Worm (Caenorhabditis elegans) whole organism, L1 larva: Measurements from ENCODE around the gene rec-8.

Experiments used
- C04F5.9 ChIP-seq: sonication (generic microtip); optimal IDR thresholded peaks from 2 replicates; lab custom pipeline; 2016; ENCODE audit warnings: missing genetic modification characterization, missing compliant biosample characterization
- C34B4.2 ChIP-seq: sonication (generic microtip); optimal IDR thresholded peaks from 2 replicates; lab custom pipeline; 2017; ENCODE audit warnings: mild to moderate bottlenecking, missing genetic modification characterization, missing compliant biosample characterization
- Y116A8C.19 ChIP-seq: sonication (generic microtip); optimal IDR thresholded peaks from 2 replicates; lab custom pipeline; 2016; ENCODE audit warnings: missing compliant biosample characterization, missing genetic modification characterization, borderline replicate concordance
- aha-1 ChIP-seq: fragments of 150-350 bp; optimal IDR thresholded peaks from 2 replicates; lab custom pipeline; 2014; ENCODE audit warnings: missing biosample characterization, missing genetic modification characterization
- aly-2 ChIP-seq: fragments of 150-350 bp; optimal IDR thresholded peaks from 2 replicates; lab custom pipeline; 2014; ENCODE audit warnings: missing biosample characterization, missing genetic modification characterization
- ama-1 ChIP-seq: fragments of 150-350 bp; optimal IDR thresholded peaks from 2 replicates; lab custom pipeline; 2014
- blmp-1 ChIP-seq: fragments of 150-350 bp; optimal IDR thresholded peaks from 2 replicates; lab custom pipeline; 2014; ENCODE audit warnings: missing biosample characterization, missing genetic modification characterization
- ceh-63 ChIP-seq: fragments of 200-800 bp; sonication (Bioruptor generic); optimal IDR thresholded peaks from 2 replicates; lab custom pipeline; 2018; ENCODE audit warnings: mild to moderate bottlenecking, missing genetic modification characterization, missing compliant biosample characterization
- ceh-82 ChIP-seq, 3 experiments: fragments of 150-350 bp in 1 of 3; sonication (generic microtip) in 2 of 3; optimal IDR thresholded peaks; 2 replicates each; lab custom pipeline; 2014 to 2017; ENCODE audit warnings: missing biosample characterization in 3 of 3, missing genetic modification characterization in 3 of 3
- ceh-88 ChIP-seq: fragments of 200-800 bp; sonication (Bioruptor generic); IDR thresholded peaks from 2 replicates; pipeline ENCODE4 v1.3.6; 2022; ENCODE audit warnings: missing genetic modification characterization, missing compliant biosample characterization
- dpl-1 ChIP-seq, 3 experiments: fragments of 150-350 bp in 2 of 3; sonication (generic microtip) in 1 of 3; optimal IDR thresholded peaks; 2 replicates each; lab custom pipeline; 2014 to 2017; ENCODE audit warnings: missing biosample characterization in 3 of 3, missing genetic modification characterization in 3 of 3, missing genetic modification reagents in 3 of 3
- dsc-1 ChIP-seq: sonication (generic microtip); optimal IDR thresholded peaks from 2 replicates; lab custom pipeline; 2016; ENCODE audit warnings: mild to moderate bottlenecking, missing genetic modification characterization, missing compliant biosample characterization
- egl-13 ChIP-seq: sonication (generic microtip); optimal IDR thresholded peaks from 2 replicates; lab custom pipeline; 2016; ENCODE audit warnings: missing genotype, missing genetic modification reagents, missing genetic modification characterization, missing compliant biosample characterization
- egl-27 ChIP-seq, 2 experiments: fragments of 150-350 bp in 1 of 2; sonication (generic microtip); optimal IDR thresholded peaks; 3 replicates each; lab custom pipeline; 2017 to 2018; ENCODE audit warnings: missing biosample characterization in 2 of 2, missing genetic modification characterization in 2 of 2, missing genetic modification reagents in 2 of 2
- elt-3 ChIP-seq, 6 experiments: fragments of 150-350 bp in 1 of 6; sonication (generic microtip); optimal IDR thresholded peaks; 2 replicates each; lab custom pipeline; 2017 to 2018; ENCODE audit warnings: missing biosample characterization in 6 of 6, missing genetic modification characterization in 6 of 6, inconsistent platforms in 1 of 6
- fkh-4 ChIP-seq: sonication (generic microtip); optimal IDR thresholded peaks from 2 replicates; lab custom pipeline; 2016; ENCODE audit warnings: missing compliant biosample characterization, missing genetic modification characterization, borderline replicate concordance
- fkh-8 ChIP-seq: sonication (generic microtip); optimal IDR thresholded peaks from 2 replicates; lab custom pipeline; 2016; ENCODE audit warnings: mild to moderate bottlenecking, missing genetic modification characterization, missing compliant biosample characterization
- fos-1 ChIP-seq: fragments of 150-350 bp; optimal IDR thresholded peaks from 2 replicates; lab custom pipeline; 2014; ENCODE audit warnings: missing biosample characterization, missing genetic modification characterization
- grh-1 ChIP-seq: fragments of 200-800 bp; sonication (Bioruptor generic); IDR thresholded peaks from 2 replicates; pipeline ENCODE4 v1.3.6; 2022; ENCODE audit warnings: missing genetic modification reagents, missing genetic modification characterization, missing compliant biosample characterization
- isw-1 ChIP-seq: fragments of 200-800 bp; sonication (Bioruptor generic); IDR thresholded peaks from 2 replicates; pipeline ENCODE4 v1.3.6; 2022; ENCODE audit warnings: missing genetic modification characterization, missing compliant biosample characterization
- jun-1 ChIP-seq: fragments of 150-350 bp; optimal IDR thresholded peaks from 2 replicates; lab custom pipeline; 2014; ENCODE audit warnings: missing biosample characterization, missing genetic modification reagents, missing genetic modification characterization
- lin-13 ChIP-seq: fragments of 150-350 bp; optimal IDR thresholded peaks from 2 replicates; lab custom pipeline; 2014; ENCODE audit warnings: missing biosample characterization, missing genetic modification reagents, missing genetic modification characterization
- lin-14 ChIP-seq: fragments of 200-800 bp; sonication (Bioruptor generic); optimal IDR thresholded peaks from 2 replicates; lab custom pipeline; 2018; ENCODE audit warnings: mild to moderate bottlenecking, missing genetic modification characterization, moderate library complexity, missing compliant biosample characterization
- lin-15B ChIP-seq: fragments of 150-350 bp; sonication (generic microtip); optimal IDR thresholded peaks from 3 replicates; lab custom pipeline; 2014; ENCODE audit warnings: missing biosample characterization, missing genetic modification characterization
- lin-35 ChIP-seq, 2 experiments: fragments of 150-350 bp; optimal IDR thresholded peaks; 2 replicates each; lab custom pipeline; 2014; ENCODE audit warnings: missing biosample characterization in 2 of 2, missing genetic modification characterization in 2 of 2, missing genetic modification reagents in 2 of 2
- lin-39 ChIP-seq: fragments of 150-350 bp; optimal IDR thresholded peaks from 2 replicates; lab custom pipeline; 2014; ENCODE audit warnings: missing biosample characterization, missing genetic modification reagents, missing genetic modification characterization
- mab-9 ChIP-seq: fragments of 200-800 bp; sonication (Bioruptor generic); IDR thresholded peaks from 2 replicates; pipeline ENCODE4 v1.3.6; 2022; ENCODE audit warnings: missing genetic modification reagents, missing genetic modification characterization, missing compliant biosample characterization
- mdl-1 ChIP-seq, 2 experiments: fragments of 150-350 bp; optimal IDR thresholded peaks; 2 replicates each; lab custom pipeline; 2014 to 2017; ENCODE audit warnings: missing biosample characterization in 2 of 2, missing genetic modification characterization in 2 of 2, inconsistent platforms in 1 of 2
- nhr-11 ChIP-seq: fragments of 150-350 bp; optimal IDR thresholded peaks from 2 replicates; lab custom pipeline; 2014; ENCODE audit warnings: missing biosample characterization, missing genetic modification characterization
- nhr-28 ChIP-seq: fragments of 150-350 bp; optimal IDR thresholded peaks from 2 replicates; lab custom pipeline; 2014; ENCODE audit warnings: missing biosample characterization, missing genetic modification characterization
- nhr-85 ChIP-seq: sonication (generic microtip); peaks from one replicate; lab custom pipeline; 2016; ENCODE audit warnings: missing genetic modification characterization, inconsistent platforms, missing compliant biosample characterization
- nhr-90 ChIP-seq: sonication (generic microtip); optimal IDR thresholded peaks from 2 replicates; lab custom pipeline; 2016; ENCODE audit warnings: mild to moderate bottlenecking, missing genetic modification characterization, missing compliant biosample characterization; ENCODE audit not compliant: poor library complexity
- pag-3 ChIP-seq: sonication (generic microtip); optimal IDR thresholded peaks from 2 replicates; lab custom pipeline; 2017; ENCODE audit warnings: missing genetic modification characterization, mild to moderate bottlenecking, missing compliant biosample characterization, antibody characterized with exemption, borderline replicate concordance; ENCODE audit not compliant: insufficient read depth
- pqm-1 ChIP-seq: sonication (generic microtip); optimal IDR thresholded peaks from 3 replicates; lab custom pipeline; 2017; ENCODE audit warnings: missing biosample characterization, missing genetic modification characterization
- rnt-1 ChIP-seq: sonication (generic microtip); optimal IDR thresholded peaks from 2 replicates; lab custom pipeline; 2016; ENCODE audit warnings: mild to moderate bottlenecking, missing genetic modification characterization, moderate library complexity, missing compliant biosample characterization
- skn-1 ChIP-seq: fragments of 150-350 bp; optimal IDR thresholded peaks from 2 replicates; lab custom pipeline; 2014; ENCODE audit warnings: missing biosample characterization, missing genetic modification characterization
- snpc-4 ChIP-seq: fragments of 150-350 bp; optimal IDR thresholded peaks from 2 replicates; lab custom pipeline; 2014; ENCODE audit warnings: missing biosample characterization, missing genetic modification characterization
- snu-23 ChIP-seq: sonication (generic microtip); optimal IDR thresholded peaks from 2 replicates; lab custom pipeline; 2016; ENCODE audit warnings: missing genetic modification characterization, missing compliant biosample characterization
- sox-4 ChIP-seq: sonication (generic microtip); optimal IDR thresholded peaks from 2 replicates; lab custom pipeline; 2016; ENCODE audit warnings: missing genetic modification characterization, missing compliant biosample characterization
- sptf-1 ChIP-seq: fragments of 150-350 bp; optimal IDR thresholded peaks from 2 replicates; lab custom pipeline; 2014; ENCODE audit warnings: missing biosample characterization, missing genetic modification characterization
- sup-37 ChIP-seq: fragments of 200-800 bp; sonication (Bioruptor generic); optimal IDR thresholded peaks from 2 replicates; lab custom pipeline; 2018; ENCODE audit warnings: mild to moderate bottlenecking, missing genetic modification characterization, missing compliant biosample characterization
- tbx-2 ChIP-seq: sonication (generic microtip); optimal IDR thresholded peaks from 2 replicates; lab custom pipeline; 2016; ENCODE audit warnings: missing genetic modification characterization, missing compliant biosample characterization
- tlp-1 ChIP-seq: fragments of 150-350 bp; optimal IDR thresholded peaks from 2 replicates; lab custom pipeline; 2014; ENCODE audit warnings: missing biosample characterization, missing genetic modification characterization
- unc-130 ChIP-seq: fragments of 150-350 bp; optimal IDR thresholded peaks from 2 replicates; lab custom pipeline; 2017; ENCODE audit warnings: missing biosample characterization, missing genetic modification characterization, inconsistent platforms
- unc-30 ChIP-seq: sonication (generic microtip); optimal IDR thresholded peaks from 2 replicates; lab custom pipeline; 2017; ENCODE audit warnings: missing biosample characterization, missing genetic modification characterization
- unc-86 ChIP-seq: sonication (generic microtip); optimal IDR thresholded peaks from 2 replicates; lab custom pipeline; 2016; ENCODE audit warnings: missing genetic modification characterization, missing compliant biosample characterization
- xbp-1 ChIP-seq: sonication (generic microtip); optimal IDR thresholded peaks from 2 replicates; lab custom pipeline; 2016; ENCODE audit warnings: missing genetic modification characterization, missing compliant biosample characterization
- zip-4 ChIP-seq: fragments of 200-800 bp; sonication (Bioruptor generic); optimal IDR thresholded peaks from 2 replicates; lab custom pipeline; 2018; ENCODE audit warnings: mild to moderate bottlenecking, missing genetic modification characterization, moderate library complexity, missing compliant biosample characterization
- ztf-4 ChIP-seq: fragments of 150-350 bp; optimal IDR thresholded peaks from 2 replicates; lab custom pipeline; 2014; ENCODE audit warnings: missing biosample characterization, missing genetic modification characterization

rec-8 gene

DNA sequence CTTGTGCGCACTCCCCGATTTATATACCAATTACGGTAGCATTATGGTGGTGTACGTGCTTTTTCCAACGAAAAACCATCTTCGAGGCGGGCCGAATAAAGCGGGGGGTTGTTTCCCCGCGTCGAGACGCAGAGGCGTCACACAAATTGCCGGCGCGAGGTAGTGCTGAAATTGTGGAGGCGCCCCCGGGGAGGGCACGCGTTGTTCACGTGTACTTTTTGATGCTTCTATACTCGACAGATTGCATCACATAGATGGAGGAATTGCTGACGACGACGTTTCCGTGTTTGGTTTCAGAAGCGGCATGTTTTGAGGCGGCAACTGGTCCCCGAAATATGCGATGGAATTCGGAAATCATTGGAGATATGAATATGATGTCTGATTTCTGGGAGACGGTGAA, 42.3 kb upstream of the rec-8 start (continued):
- TF ChIP-seq lin-14 (GFP tag; lab: Kevin White, UChicago), result peak; percentile 99
- peak; percentile 77 for TF ChIP-seq jun-1 (tag; lab: Kevin White, UChicago)
- TF ChIP-seq isw-1 (GFP tag; lab: Robert Waterston, UW), result peak; percentile 63
- TF ChIP-seq rnt-1, result peak; percentile 85
- TF ChIP-seq tlp-1 (tag; lab: Kevin White, UChicago), result no peak
- peak; percentile 76 for TF ChIP-seq grh-1 (GFP tag; lab: Robert Waterston, UW)
- peak; percentile 58 for TF ChIP-seq pqm-1 (tag; lab: Kevin White, UChicago)
- no peak for TF ChIP-seq aly-2 (tag; lab: Kevin White, UChicago)
- no peak for TF ChIP-seq Y116A8C.19 (tag; lab: Kevin White, UChicago)
- no peak; the same call in 1 of the 2 replicates for TF ChIP-seq ceh-88
- TF ChIP-seq nhr-85 (tag; lab: Kevin White, UChicago), result peak; percentile 96
- TF ChIP-seq sox-4 (tag; lab: Kevin White, UChicago), result peak; percentile 26
- TF ChIP-seq pag-3 (tag; lab: Kevin White, UChicago), result no peak
- TF ChIP-seq unc-86, result peak; percentile 63
- TF ChIP-seq nhr-11, result peak; percentile 36
- peak; percentile 24 for TF ChIP-seq snpc-4
- peak; percentile 50 for TF ChIP-seq blmp-1 (tag; lab: Kevin White, UChicago)
- TF ChIP-seq skn-1, result peak; percentile 88
- TF ChIP-seq C34B4.2 (tag; lab: Kevin White, UChicago), result no peak
- peak in 3 of 6 experiments; percentile 36 to 81 (median 74) for TF ChIP-seq elt-3 (tag; optimal IDR thresholded peaks at IDR 0.05; lab: Kevin White, UChicago)
- peak; percentile 79 for TF ChIP-seq egl-13 (tag; lab: Kevin White, UChicago)
- no peak for TF ChIP-seq sup-37 (GFP tag; lab: Kevin White, UChicago)
- TF ChIP-seq lin-13 (GFP tag; lab: Kevin White, UChicago), result peak; percentile 84
- TF ChIP-seq tbx-2 (tag; lab: Kevin White, UChicago), result peak; percentile 91

DNA sequence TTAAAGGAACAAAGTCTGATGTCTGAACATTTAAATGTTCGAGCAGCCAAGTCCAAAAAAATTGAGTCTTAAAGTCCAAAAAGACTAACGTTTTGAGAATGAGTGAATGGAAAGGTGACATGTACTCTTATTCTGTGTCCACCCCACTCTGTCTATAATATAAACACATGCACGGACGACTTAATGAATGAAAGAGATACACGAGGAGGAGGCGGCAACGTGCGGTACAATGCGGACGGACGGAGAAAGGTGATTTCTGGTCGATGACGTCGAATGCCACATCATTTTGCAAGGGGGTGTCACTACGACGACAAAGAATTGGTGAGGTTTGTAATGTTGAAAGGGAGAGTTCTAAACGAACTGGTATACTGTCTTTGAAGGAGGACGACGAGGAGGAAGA, 41.7 kb upstream of the rec-8 start:
- TF ChIP-seq fkh-8 (tag; lab: Kevin White, UChicago), result no peak
- no peak for TF ChIP-seq sptf-1 (tag; lab: Kevin White, UChicago)
- no peak for TF ChIP-seq ceh-63
- peak; percentile 47 for TF ChIP-seq blmp-1 (tag; lab: Kevin White, UChicago)
- TF ChIP-seq ztf-4, result no peak
- TF ChIP-seq grh-1 (GFP tag; lab: Robert Waterston, UW), result peak; percentile 15; the same call in 1 of the 2 replicates

DNA sequence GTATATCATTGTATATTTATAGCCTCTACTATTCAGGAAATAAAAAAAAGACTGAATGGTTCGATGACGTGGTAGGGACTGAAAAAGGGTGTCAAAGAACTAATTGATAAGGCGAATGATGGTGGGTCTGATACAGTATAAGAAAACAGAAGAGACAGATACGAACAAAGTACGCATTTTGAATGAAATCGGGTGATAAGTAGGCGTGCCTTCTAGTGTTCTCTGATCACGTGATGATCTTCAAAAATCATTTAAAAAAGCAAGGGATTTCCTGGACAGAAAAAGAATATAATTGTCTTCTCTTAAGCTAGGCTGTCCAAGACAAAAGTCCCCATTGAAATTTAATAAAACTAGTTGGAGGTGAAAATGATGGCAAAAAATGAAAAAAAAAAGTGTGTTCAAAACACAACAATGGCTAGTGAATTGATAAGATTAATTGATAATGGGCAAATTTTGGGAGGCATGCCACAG, 40.3 kb upstream of the rec-8 start:
- TF ChIP-seq C34B4.2 (tag; lab: Kevin White, UChicago) (no peak), fkh-8 (tag; lab: Kevin White, UChicago) (no peak), xbp-1 (tag; lab: Kevin White, UChicago) (no peak), unc-86 (no peak), jun-1 (tag; lab: Kevin White, UChicago) (no peak), elt-3 (tag; optimal IDR thresholded peaks at IDR 0.05; lab: Kevin White, UChicago) (peak in 3 of 6 experiments; percentile 6 to 82 (median 61)), ceh-82 (tag; optimal IDR thresholded peaks at IDR 0.05; lab: Kevin White, UChicago) (no peak), ceh-88 (no peak), zip-4 (GFP tag; lab: Kevin White, UChicago) (no peak), fkh-4 (tag; lab: Kevin White, UChicago) (no peak), dpl-1 (GFP tag; optimal IDR thresholded peaks at IDR 0.05; lab: Kevin White, UChicago) (no peak), lin-39 (tag; lab: Kevin White, UChicago) (no peak), snu-23 (GFP tag; lab: Kevin White, UChicago) (peak; percentile 48), ama-1 (lab: Kevin White, UChicago) (no peak), unc-130 (tag; lab: Kevin White, UChicago) (no peak), lin-35 (GFP tag; optimal IDR thresholded peaks at IDR 0.05; lab: Kevin White, UChicago) (peak in 1 of 2 experiments; percentile 45), fos-1 (no peak), ztf-4 (peak; percentile 19), lin-15B (tag; lab: Kevin White, UChicago) (no peak), unc-30 (tag; lab: Kevin White, UChicago) (no peak), mdl-1 (tag; optimal IDR thresholded peaks at IDR 0.05; lab: Kevin White, UChicago) (peak in 1 of 2 experiments; percentile 26), dsc-1 (tag; lab: Kevin White, UChicago) (no peak), nhr-28 (tag; lab: Kevin White, UChicago) (no peak), mab-9 (no peak), egl-27 (tag; optimal IDR thresholded peaks at IDR 0.05; lab: Kevin White, UChicago) (no peak), sox-4 (tag; lab: Kevin White, UChicago) (no peak), nhr-90 (tag; lab: Kevin White, UChicago) (peak; percentile 73), C04F5.9 (no peak), aha-1 (no peak)
